Worm (Caenorhabditis elegans): Measurements from ENCODE around the gene Y49F6A.11.

DNA sequence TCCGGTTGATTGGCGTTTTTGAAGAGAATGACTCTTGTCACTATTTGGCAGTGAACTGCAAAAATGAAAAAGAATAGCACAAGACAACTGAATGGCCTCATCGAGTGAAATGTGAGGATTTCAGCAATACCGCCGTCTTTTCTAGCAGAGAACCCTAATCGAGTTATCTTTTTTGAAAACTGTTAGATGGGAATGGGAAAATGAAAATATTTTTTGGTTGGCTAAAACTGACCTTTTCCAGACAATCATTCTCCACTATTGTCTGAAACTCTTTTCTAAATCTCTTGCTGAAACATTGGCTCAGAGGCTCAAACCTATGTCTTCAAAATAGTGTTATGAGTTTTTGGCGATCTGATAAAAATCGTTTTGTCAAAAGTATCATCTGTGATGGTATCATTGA is 41.6 kb upstream of the Y49F6A.11 start, which contains the start of gene M151.10:
- TF ChIP-seq daf-8 (GFP tag; IDR thresholded peaks at IDR 0.05): no peak
- no peak for TF ChIP-seq tra-1 (GFP tag; IDR thresholded peaks at IDR 0.05)
- TF ChIP-seq zag-1 (tag; optimal IDR thresholded peaks at IDR 0.05): no peak
- no peak for TF ChIP-seq ceh-62 (tag; optimal IDR thresholded peaks at IDR 0.05)
- TF ChIP-seq nhr-77 (tag; optimal IDR thresholded peaks at IDR 0.05): no peak
- no peak for TF ChIP-seq unc-62 (GFP tag; optimal IDR thresholded peaks at IDR 0.05 in 1 of 2)
- TF ChIP-seq unc-62 (tag; optimal IDR thresholded peaks at IDR 0.05): no peak
- no peak for TF ChIP-seq unc-130 (GFP tag; optimal IDR thresholded peaks at IDR 0.05)
- TF ChIP-seq ceh-28 (tag; optimal IDR thresholded peaks at IDR 0.05): no peak
- no peak for TF ChIP-seq snpc-4 (tag; optimal IDR thresholded peaks at IDR 0.05)
- no peak for TF ChIP-seq nhr-76 (tag; optimal IDR thresholded peaks at IDR 0.05)
- TF ChIP-seq lsy-2 (tag; optimal IDR thresholded peaks at IDR 0.05): no peak
